Fruit fly (Drosophila melanogaster): ENCODE results near the gene SdicB.
A peak's percentile ranks its signal among the peaks of the same experiment; 100 is the strongest.
"Not testable (repeated sequence)": the region's sequence is repeated elsewhere in the genome, so short reads cannot be mapped to it uniquely, and the experiment has no call there.

The SdicB gene

DNA sequence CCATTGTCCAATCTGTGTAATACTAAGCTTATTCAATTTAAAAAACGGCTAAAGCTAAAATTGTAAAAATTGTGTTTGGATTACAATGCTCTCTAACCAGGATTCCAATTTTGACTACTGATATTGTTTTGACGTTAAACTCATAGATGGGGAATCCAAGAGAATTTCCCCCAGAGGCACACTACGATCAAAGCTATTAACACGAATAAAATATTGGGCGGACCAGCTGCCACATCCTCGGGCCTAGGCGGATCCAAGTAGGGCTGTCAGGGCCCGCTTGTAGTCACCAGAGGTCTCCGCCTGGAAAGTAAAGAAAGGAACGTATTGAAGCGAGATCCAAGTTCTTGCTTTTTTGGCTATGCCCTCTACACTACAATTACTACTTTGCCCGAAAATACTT, at the start of gene SdicB:
TSS of gene SdicB (minus strand) at position 101 of the 400 bp plus-strand sequence.
- not testable (repeated sequence) for TF ChIP-seq CG8478, CTCF (optimal IDR thresholded peaks at IDR 0.05)

DNA sequence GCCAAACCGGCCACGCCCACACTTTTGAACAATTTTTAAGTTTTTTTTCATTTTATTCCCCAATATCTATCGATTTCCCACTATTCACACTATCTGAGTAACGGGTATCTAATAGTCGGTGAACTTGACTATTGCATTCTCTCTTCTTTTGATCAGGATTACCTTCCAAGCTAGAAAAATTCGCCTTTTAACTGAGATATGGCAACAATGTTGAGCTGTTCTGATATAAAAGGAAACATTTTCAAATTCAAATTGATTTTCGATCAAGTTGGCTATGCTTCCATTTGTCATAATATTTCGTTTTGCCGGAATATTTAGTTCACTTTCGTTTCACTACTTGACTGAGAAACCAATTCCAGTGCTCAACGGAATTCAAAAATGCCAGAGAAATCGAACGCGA, 49.5 kb upstream of the SdicB start, which contains the start of gene CG42577:
TSS of gene CG42577 (plus strand) at position 301 of the 400 bp plus-strand sequence.
- TF ChIP-seq CTCF, CG8478 (optimal IDR thresholded peaks at IDR 0.05): not testable (repeated sequence)

DNA sequence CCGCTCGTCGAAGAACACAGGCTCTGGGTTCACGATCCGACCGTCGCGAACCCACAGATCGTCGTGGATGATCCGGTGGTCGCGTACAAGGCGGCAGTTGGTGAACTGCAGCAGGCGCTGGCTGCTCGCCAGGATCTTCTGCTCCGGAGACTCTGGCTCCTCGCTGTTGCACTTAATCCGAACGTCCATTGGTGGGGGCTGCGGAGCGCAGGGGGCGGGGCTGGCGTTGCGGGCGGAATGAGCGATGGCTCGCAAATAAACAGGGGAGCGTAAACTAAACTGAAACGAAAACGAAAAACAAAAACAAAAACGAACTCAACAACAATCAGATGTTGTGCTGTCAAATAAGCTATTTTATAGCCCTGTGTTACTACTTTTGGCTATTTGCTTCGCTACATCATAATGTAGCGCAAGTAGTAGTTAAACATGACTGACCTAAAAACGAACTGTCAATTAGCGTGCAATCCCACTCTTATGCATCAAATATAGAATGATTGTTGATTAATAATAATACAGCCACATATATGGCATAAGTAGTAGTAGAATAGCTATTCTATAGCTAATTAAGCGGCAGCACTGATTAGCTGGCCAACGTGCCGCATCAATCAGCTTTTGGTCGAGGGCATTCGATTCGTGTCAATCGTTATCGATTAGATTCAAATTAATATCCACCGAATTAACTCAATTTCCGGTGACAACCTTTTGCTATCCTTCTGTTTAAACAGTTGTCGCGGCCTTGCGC, 47.6 kb upstream of the SdicB start, which contains the start of gene CG17065:
TSS of gene CG17065 (minus strand) at position 351 of the 742 bp plus-strand sequence.
- peak in 1 of 2 experiments; percentile 23 for TF ChIP-seq CTCF (optimal IDR thresholded peaks at IDR 0.05)
- TF ChIP-seq CG8478 (optimal IDR thresholded peaks at IDR 0.05), result no peak

DNA sequence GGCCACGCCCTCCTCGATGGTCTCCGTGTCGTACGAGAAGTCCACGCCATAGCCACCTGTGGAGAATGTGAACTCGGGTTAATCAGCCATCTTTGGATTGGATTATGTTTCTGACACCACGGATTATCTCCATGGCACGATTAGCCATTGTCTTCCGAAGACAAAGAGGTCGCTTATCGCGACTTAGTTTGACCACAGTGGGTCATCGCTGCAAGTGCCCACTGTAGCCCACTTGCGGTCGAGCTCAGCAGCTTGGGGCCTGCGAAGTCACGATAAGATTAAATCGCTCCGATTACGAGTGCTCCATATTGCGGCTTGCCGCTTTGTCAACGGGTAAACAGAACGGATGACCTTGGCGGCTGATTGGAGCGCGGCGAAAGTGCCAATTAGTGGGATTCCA, 46.6 kb upstream of the SdicB start:
- TF ChIP-seq CG8478 (optimal IDR thresholded peaks at IDR 0.05) (no peak), CTCF (optimal IDR thresholded peaks at IDR 0.05) (no peak)

DNA sequence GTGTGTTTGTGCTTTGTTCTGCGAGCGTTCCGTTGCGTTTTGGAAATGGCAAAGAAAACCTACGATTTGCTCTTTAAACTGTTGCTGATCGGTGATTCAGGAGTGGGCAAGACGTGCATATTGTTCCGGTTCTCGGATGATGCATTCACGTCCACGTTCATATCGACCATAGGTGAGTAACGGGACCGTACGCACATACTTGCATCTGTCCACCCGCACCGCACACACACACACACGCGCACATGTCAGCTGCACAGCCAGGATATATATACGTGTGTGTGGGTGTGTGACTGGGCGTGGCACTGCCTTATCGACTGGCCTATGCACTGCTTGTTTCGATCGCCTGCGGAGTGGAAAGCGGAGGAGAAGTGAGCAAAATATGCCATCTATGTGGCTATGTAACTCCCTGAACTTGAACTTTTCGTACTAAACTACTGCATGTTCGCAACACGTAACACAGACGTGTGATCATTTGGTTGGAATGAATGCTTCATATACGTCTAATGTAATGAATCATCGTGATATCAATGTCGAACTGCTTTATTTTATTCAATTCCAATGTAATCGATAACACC, 42.3 kb upstream of the SdicB start:
- TF ChIP-seq CTCF (optimal IDR thresholded peaks at IDR 0.05) (no peak), CG8478 (optimal IDR thresholded peaks at IDR 0.05) (no peak)

DNA sequence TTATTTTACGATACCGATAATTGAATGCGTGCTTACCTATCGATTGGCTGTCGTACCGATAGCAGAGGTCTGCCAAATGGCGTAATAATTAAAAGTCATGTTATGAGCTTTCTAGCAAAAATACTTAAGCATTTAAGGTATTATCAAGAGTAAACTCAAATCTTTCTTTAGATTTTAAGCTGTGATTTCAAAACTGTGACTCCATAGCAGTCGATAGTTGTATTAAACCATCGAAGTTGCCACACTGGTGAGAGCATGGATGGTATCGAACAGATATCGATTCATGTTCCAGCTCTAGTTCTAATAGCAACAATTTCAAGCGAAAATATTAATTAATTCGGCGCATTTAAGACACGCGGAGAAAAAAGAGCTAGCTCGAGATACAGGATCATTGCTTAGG, 41.7 kb upstream of the SdicB start, which contains the start of the genes CG17068 and Rab10:
TSS of gene CG17068 (minus strand) at position 25 of the 400 bp plus-strand sequence.
TSS of gene Rab10 (plus strand) at position 270 of the 400 bp plus-strand sequence.
- TF ChIP-seq CTCF (optimal IDR thresholded peaks at IDR 0.05), result no peak
- no peak for TF ChIP-seq CG8478 (optimal IDR thresholded peaks at IDR 0.05)

DNA sequence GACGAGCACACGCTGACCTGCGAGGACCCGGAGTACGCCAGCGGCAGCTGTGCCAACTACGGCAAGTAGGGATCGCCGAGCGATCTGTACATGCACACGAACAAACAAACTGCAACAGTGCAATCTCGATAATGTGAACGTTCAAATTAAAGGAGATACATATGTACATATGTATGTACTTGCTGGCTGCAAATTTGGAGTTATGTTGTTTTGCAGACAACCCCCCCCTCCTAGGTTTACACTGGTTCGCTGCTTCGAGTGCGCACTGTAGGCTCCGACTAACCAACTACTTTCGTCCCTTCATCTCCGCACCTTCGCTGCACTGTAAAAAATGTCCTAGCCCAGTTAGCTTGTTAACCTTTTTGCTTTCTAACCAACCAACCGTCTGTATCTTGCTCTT, 38.3 kb upstream of the SdicB start:
- TF ChIP-seq CTCF (optimal IDR thresholded peaks at IDR 0.05) (no peak), CG8478 (optimal IDR thresholded peaks at IDR 0.05) (no peak)

DNA sequence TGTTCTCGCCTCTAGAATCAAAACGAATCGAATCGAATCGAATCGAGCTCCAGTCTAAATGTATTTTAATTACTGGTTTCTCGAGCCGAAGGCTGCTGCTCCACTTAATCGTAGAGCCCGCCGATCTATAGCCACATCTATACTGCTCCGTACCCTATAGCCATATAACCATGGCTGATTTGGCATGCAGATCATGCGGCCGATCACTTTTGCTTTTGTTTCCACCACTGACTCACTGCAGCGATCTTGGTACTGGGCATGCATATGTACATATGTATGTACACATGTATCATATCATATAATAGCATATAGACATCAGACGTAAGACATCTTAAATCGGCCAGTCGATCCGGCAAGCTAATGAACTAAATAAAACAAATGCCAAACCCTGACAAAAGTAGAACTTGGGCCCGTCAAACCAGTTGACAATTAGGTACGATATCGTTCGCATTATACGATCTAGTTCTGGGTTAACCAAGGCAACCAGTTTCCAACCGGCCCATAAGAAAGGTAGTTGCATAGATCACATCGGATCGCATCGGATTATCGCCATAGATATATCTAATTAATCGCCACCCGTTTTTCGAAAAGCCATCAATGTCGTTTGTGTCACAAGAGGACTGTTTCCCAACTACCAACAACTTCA, 35.9 kb upstream of the SdicB start:
- no peak for TF ChIP-seq CG8478 (optimal IDR thresholded peaks at IDR 0.05)
- no peak for TF ChIP-seq CTCF (optimal IDR thresholded peaks at IDR 0.05)

DNA sequence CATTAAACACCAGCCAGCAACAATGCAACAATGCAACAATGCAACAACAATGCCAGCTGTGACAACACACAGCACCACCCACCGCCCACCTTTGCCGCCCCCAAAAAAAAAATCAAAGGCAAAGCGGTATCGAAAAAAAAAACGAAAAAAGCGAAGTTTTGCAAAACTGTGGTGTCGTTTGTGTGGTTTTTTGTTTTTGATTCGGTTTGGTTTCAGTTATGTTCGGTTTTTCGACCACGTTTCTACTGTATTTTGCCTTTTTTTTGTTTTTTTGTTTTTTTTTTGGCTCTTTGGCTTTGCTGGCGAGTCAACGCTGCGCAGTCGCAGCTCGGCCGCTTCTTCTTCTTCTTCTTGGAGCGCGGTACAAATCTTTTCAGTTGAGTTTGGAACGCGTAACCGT, 34.9 kb upstream of the SdicB start, which contains the start of gene Peritrophin-A:
TSS of gene Peritrophin-A (plus strand) at position 370 of the 400 bp plus-strand sequence.
- TF ChIP-seq CG8478 (optimal IDR thresholded peaks at IDR 0.05) (no peak), CTCF (optimal IDR thresholded peaks at IDR 0.05) (no peak)

DNA sequence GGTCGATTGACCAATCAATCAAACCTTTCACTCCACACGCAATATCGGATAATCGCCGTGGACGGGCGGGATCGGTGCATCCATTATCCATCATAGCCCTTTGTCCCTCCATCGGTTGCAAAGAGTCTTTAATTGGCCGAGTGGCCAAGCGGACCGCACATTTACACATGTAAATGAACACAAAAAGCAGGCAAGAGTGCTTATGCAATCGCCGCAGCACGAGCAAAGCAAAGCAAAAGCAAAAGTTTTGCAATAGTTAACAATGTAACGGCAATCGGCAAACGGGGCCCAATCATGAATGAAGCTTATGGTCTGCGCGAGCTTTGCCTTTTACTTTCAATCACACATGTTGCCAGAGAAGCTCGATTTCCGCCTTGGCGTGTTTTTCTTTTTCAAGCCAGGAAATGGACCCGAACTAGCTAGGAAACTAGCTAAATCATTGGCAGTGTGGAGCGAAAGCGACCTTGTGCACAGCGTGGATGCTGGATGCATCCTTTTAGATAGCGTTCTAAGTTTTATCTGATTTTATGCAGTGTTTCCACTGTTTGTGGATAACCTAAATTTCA, 34.0 kb upstream of the SdicB start:
- TF ChIP-seq CTCF (optimal IDR thresholded peaks at IDR 0.05) (no peak), CG8478 (optimal IDR thresholded peaks at IDR 0.05) (no peak)

DNA sequence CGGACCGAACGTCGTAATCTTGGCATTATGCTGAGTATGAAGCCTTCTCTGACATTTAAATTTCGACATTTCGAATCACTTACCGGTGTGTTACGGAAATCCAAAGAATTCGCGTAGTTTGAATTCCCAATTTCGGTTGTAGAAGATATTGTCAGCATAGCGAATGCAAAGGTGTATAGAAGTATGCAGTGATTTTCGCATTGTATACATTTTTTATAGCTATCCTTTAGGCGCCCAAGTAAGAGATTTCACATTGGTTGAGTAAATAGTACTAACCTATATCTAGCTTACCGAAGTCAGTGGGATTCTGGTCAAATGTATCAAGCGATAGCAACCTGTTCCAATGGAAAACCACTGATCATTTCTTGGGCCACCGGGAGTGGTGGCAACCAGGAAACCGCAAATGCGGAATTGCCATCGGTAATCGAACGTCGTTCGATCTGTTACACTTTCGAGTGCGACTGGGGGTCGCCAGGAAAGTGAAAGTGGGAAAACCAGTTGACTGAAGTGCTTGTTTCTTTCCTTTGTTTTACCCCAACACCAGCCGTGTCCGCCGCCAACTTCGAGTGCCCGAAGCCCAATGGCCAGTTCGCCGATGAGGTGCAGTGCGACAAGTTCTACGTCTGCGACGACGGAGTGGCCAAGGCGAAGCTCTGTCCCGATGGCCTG, 31.2 kb upstream of the SdicB start:
- TF ChIP-seq CTCF (optimal IDR thresholded peaks at IDR 0.05) (no peak), CG8478 (optimal IDR thresholded peaks at IDR 0.05) (no peak)

DNA sequence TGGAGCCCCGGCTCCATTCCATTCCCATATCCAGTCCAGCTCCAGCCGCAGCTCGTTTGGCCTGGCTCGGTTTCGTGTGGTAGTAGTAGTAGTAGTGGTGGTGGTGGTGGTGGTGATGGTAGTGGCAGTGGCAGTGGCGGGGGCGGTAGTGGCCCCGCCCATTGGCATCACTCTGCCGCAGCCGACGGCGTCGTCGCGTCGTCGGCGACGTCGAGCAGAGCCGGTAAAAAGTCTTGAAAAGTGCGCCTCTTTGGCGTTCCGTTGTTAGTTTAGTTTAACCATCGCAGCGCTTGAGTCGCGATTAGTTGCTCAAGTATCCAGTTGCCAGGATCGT, 30.2 kb upstream of the SdicB start, which contains the start of gene obst-A:
TSS of gene obst-A (plus strand) at position 248 of the 334 bp plus-strand sequence.
- TF ChIP-seq CG8478 (optimal IDR thresholded peaks at IDR 0.05), result no peak
- TF ChIP-seq CTCF (optimal IDR thresholded peaks at IDR 0.05), result no peak

DNA sequence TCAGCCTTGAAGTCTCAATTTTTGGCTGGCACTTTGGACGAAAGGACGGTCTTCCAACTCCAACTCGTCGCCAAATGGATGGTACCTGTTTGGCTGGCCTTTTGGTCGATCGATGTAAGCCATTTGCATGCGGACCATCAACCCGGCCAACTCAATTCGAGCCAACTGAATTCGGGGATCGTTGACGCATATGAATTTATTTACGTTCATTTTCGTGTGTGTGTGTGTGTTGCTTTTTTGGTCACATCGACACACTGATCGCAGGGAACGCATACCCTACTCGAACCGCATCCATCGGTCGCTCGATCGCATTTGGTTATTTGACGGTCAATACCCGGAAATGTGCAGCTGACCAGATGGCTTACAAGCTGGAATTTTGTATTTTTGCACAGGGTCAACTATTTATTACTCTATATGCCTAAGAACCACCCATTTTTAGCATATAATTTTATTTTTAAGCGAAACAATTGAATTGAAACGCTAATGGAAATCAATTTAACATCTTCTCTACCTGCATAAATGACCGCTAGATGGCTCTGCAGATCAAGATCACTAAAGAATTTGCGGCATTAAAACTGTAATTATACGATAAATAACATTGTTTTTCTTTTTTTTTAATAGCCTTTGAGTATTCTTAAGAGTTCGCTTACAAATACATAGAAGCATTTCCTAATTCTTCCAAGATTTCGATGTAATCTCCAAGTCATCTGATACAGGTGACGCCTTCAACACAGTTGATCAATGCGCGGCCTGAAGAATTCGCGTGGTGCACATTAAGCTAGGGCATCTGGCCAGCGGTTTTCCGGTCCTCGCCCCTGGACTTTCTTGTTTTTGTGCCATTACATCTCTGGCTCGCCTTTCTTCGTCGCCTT, 29.6 kb upstream of the SdicB start:
- TF ChIP-seq CTCF (optimal IDR thresholded peaks at IDR 0.05) (peak; percentile 56 to 71), CG8478 (optimal IDR thresholded peaks at IDR 0.05) (no peak)

DNA sequence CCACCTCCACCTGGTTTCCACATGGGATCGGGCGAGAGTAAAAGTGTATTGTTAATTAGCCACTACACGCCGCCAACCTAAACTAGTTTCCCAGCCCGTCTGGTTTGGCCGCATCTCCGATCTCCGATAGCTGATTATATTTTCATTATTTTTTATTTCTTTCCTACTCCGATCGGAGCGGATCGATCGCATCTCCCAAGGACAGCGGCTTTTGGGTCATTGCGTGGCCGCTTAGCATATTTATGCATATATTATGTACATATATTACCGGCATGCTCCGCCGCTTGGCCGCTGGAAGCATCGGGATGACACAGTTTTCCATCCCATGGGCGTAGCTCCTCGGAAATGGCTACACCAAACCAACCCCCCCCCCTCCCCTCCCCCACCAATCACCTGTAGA, 28.5 kb upstream of the SdicB start:
- TF ChIP-seq CG8478 (optimal IDR thresholded peaks at IDR 0.05) (no peak), CTCF (optimal IDR thresholded peaks at IDR 0.05) (no peak)

Data from S2 (cell line).